ENCODE assay signal across 4 fruit fly cellular contexts in genomic region chr3R:26072477-26072876, dm6.
A peak's percentile ranks its signal among the peaks of the same experiment; 100 is the strongest.
TF ChIP-seq lines count a peak whose summit lies in the region.

No protein-coding gene starts in this region.

- no peak for TF ChIP-seq CTCF in whole organism, embryonic (GFP tag; optimal IDR thresholded peaks at IDR 0.05; lab: Kevin White, UChicago)

TF ChIP-seq in whole organism, embryonic, 481 proteins besides CTCF, POLR2A, EP300 and RAD21 (continues in another document):
- TF ChIP-seq lov (optimal IDR thresholded peaks at IDR 0.05; lab: Kevin White, UChicago) (no peak), lov (GFP tag; IDR thresholded peaks at IDR 0.05; lab: Robert Waterston, UW) (no peak), CG15514 (GFP tag; optimal IDR thresholded peaks at IDR 0.05; lab: Kevin White, UChicago) (no peak), CG11695 (GFP tag; IDR thresholded peaks at IDR 0.05; lab: Robert Waterston, UW) (no peak), CG7839 (tag; optimal IDR thresholded peaks at IDR 0.05; lab: Kevin White, UChicago) (no peak), CG7556 (GFP tag; optimal IDR thresholded peaks at IDR 0.05; lab: Kevin White, UChicago) (no peak), sr (GFP tag; IDR thresholded peaks at IDR 0.05; lab: Robert Waterston, UW) (no peak), Aef1 (GFP tag; IDR thresholded peaks at IDR 0.05; lab: Robert Waterston, UW) (no peak), HmgZ (tag; optimal IDR thresholded peaks at IDR 0.05; lab: Kevin White, UChicago) (no peak), h (optimal IDR thresholded peaks at IDR 0.05; lab: Kevin White, UChicago) (no peak), so (GFP tag; IDR thresholded peaks at IDR 0.05; lab: Robert Waterston, UW) (no peak), CG30403 (GFP tag; optimal IDR thresholded peaks at IDR 0.05; lab: Kevin White, UChicago) (no peak), trh (GFP tag; optimal IDR thresholded peaks at IDR 0.05; lab: Kevin White, UChicago) (no peak), pum (GFP tag; optimal IDR thresholded peaks at IDR 0.05; lab: Kevin White, UChicago) (no peak), al (GFP tag; IDR thresholded peaks at IDR 0.05; lab: Robert Waterston, UW) (no peak), Myb (GFP tag; optimal IDR thresholded peaks at IDR 0.05; lab: Kevin White, UChicago) (no peak), Dbx (GFP tag; IDR thresholded peaks at IDR 0.05; lab: Robert Waterston, UW) (no peak), ttk (GFP tag; IDR thresholded peaks at IDR 0.05; lab: Robert Waterston, UW) (peak; percentile 33; the same call in 1 of the 2 replicates), ranshi (GFP tag; IDR thresholded peaks at IDR 0.05; lab: Robert Waterston, UW) (no peak), ems (GFP tag; optimal IDR thresholded peaks at IDR 0.05; lab: Kevin White, UChicago) (no peak), NfI (GFP tag; optimal IDR thresholded peaks at IDR 0.05; lab: Kevin White, UChicago) (no peak), Fer1 (GFP tag; optimal IDR thresholded peaks at IDR 0.05; lab: Kevin White, UChicago) (no peak), gcm2 (GFP tag; optimal IDR thresholded peaks at IDR 0.05; lab: Kevin White, UChicago) (no peak), CG13296 (GFP tag; optimal IDR thresholded peaks at IDR 0.05; lab: Kevin White, UChicago) (no peak)

TF ChIP-seq in whole organism, prepupa, 60 proteins besides CTCF, POLR2A, EP300 and RAD21 (continues in another document):
- TF ChIP-seq lz (GFP tag; optimal IDR thresholded peaks at IDR 0.05; lab: Kevin White, UChicago) = peak; percentile 78
- 0 out of 2 replicates have a peak, but pooled peaks have one; percentile 15 for TF ChIP-seq CG11294 (GFP tag; IDR thresholded peaks at IDR 0.05; lab: Robert Waterston, UW)
- TF ChIP-seq CG6854 (GFP tag; optimal IDR thresholded peaks at IDR 0.05; lab: Kevin White, UChicago) = peak; percentile 13
- peak; percentile 82 for TF ChIP-seq Sox14 (GFP tag; optimal IDR thresholded peaks at IDR 0.05; lab: Kevin White, UChicago)
- peak; percentile 85 for TF ChIP-seq CG3919 (GFP tag; optimal IDR thresholded peaks at IDR 0.05; lab: Kevin White, UChicago)
- TF ChIP-seq CG11902 (GFP tag; optimal IDR thresholded peaks at IDR 0.05; lab: Kevin White, UChicago) = peak; percentile 63
- peak; percentile 63 for TF ChIP-seq CG8319 (GFP tag; optimal IDR thresholded peaks at IDR 0.05; lab: Kevin White, UChicago)
- TF ChIP-seq CG9139 (GFP tag; optimal IDR thresholded peaks at IDR 0.05; lab: Kevin White, UChicago) = peak; percentile 56
- TF ChIP-seq CG1621 (tag; optimal IDR thresholded peaks at IDR 0.05; lab: Kevin White, UChicago) = peak; percentile 74
- peak; percentile 76 for TF ChIP-seq CG3032 (tag; optimal IDR thresholded peaks at IDR 0.05; lab: Kevin White, UChicago)
- TF ChIP-seq dsx (GFP tag; optimal IDR thresholded peaks at IDR 0.05; lab: Kevin White, UChicago; ENCODE audit: poor library complexity, severe bottlenecking) = peak; percentile 64
- no peak for TF ChIP-seq Eip93F (GFP tag; optimal IDR thresholded peaks at IDR 0.05; lab: Kevin White, UChicago)
- peak; percentile 20 to 72 for TF ChIP-seq salr (GFP tag; optimal IDR thresholded peaks at IDR 0.05; lab: Kevin White, UChicago)
- TF ChIP-seq Sox15 (GFP tag; optimal IDR thresholded peaks at IDR 0.05; lab: Kevin White, UChicago) = peak; percentile 53
- TF ChIP-seq CG32006 (GFP tag; optimal IDR thresholded peaks at IDR 0.05; lab: Kevin White, UChicago) = peak; percentile 85
- TF ChIP-seq net (GFP tag; optimal IDR thresholded peaks at IDR 0.05; lab: Kevin White, UChicago) = peak; percentile 70
- TF ChIP-seq CG10669 (GFP tag; optimal IDR thresholded peaks at IDR 0.05; lab: Kevin White, UChicago) = peak; percentile 75
- TF ChIP-seq CG34406 (GFP tag; optimal IDR thresholded peaks at IDR 0.05; lab: Kevin White, UChicago) = peak; percentile 70
- peak; percentile 31 for TF ChIP-seq fd85E (GFP tag; optimal IDR thresholded peaks at IDR 0.05; lab: Kevin White, UChicago)
- TF ChIP-seq CG10631 (GFP tag; optimal IDR thresholded peaks at IDR 0.05; lab: Kevin White, UChicago) = peak; percentile 76
- TF ChIP-seq achi (GFP tag; optimal IDR thresholded peaks at IDR 0.05; lab: Kevin White, UChicago) = peak; percentile 80
- peak; percentile 31 for TF ChIP-seq Blimp-1 (GFP tag; optimal IDR thresholded peaks at IDR 0.05; lab: Kevin White, UChicago)
- TF ChIP-seq pdm3 (GFP tag; optimal IDR thresholded peaks at IDR 0.05; lab: Kevin White, UChicago) = peak; percentile 78

TF ChIP-seq in whole organism, pupa, 21 proteins besides CTCF, POLR2A, EP300 and RAD21:
- TF ChIP-seq CG9948 (tag; optimal IDR thresholded peaks at IDR 0.05; lab: Kevin White, UChicago) (peak; percentile 79), CG34367 (tag; optimal IDR thresholded peaks at IDR 0.05; lab: Kevin White, UChicago) (peak; percentile 65), CG32121 (GFP tag; IDR thresholded peaks at IDR 0.05; lab: Robert Waterston, UW) (peak; percentile 64), CG15710 (tag; optimal IDR thresholded peaks at IDR 0.05; lab: Kevin White, UChicago) (peak; percentile 76), CG12605 (GFP tag; IDR thresholded peaks at IDR 0.05; lab: Robert Waterston, UW) (peak; percentile 80), CG8301 (tag; optimal IDR thresholded peaks at IDR 0.05; lab: Kevin White, UChicago) (peak; percentile 86), fd96Ca (GFP tag; IDR thresholded peaks at IDR 0.05; lab: Robert Waterston, UW) (peak; percentile 83), D1 (tag; optimal IDR thresholded peaks at IDR 0.05; lab: Kevin White, UChicago) (no peak), CG8159 (tag; optimal IDR thresholded peaks at IDR 0.05; lab: Kevin White, UChicago) (peak; percentile 74), Ets98B (GFP tag; IDR thresholded peaks at IDR 0.05; lab: Robert Waterston, UW) (peak; percentile 85), Pif1A (GFP tag; optimal IDR thresholded peaks at IDR 0.05; lab: Kevin White, UChicago) (peak; percentile 83), CG4496 (GFP tag; IDR thresholded peaks at IDR 0.05; lab: Robert Waterston, UW) (peak; percentile 92), rn (GFP tag; IDR thresholded peaks at IDR 0.05; lab: Robert Waterston, UW) (peak; percentile 59; the same call in 1 of the 2 replicates), Snoo (tag; optimal IDR thresholded peaks at IDR 0.05; lab: Kevin White, UChicago) (peak; percentile 61), Pif1B (GFP tag; optimal IDR thresholded peaks at IDR 0.05; lab: Kevin White, UChicago) (peak; percentile 80), EcR (GFP tag; optimal IDR thresholded peaks at IDR 0.05; lab: Kevin White, UChicago) (no peak), CG17806 (tag; optimal IDR thresholded peaks at IDR 0.05; lab: Kevin White, UChicago) (peak; percentile 82), CG13204 (GFP tag; optimal IDR thresholded peaks at IDR 0.05; lab: Kevin White, UChicago) (peak; percentile 53), CG14655 (GFP tag; optimal IDR thresholded peaks at IDR 0.05; lab: Kevin White, UChicago) (peak; percentile 87), gl (tag; optimal IDR thresholded peaks at IDR 0.05; lab: Kevin White, UChicago) (peak; percentile 64), CG10348 (GFP tag; IDR thresholded peaks at IDR 0.05; lab: Robert Waterston, UW) (no peak)

TF ChIP-seq in whole organism, wandering third instar larva, 38 proteins besides CTCF, POLR2A, EP300 and RAD21:
- peak; percentile 68 for TF ChIP-seq HLH106 (tag; optimal IDR thresholded peaks at IDR 0.05; lab: Kevin White, UChicago)
- peak; percentile 71 for TF ChIP-seq woc (GFP tag; optimal IDR thresholded peaks at IDR 0.05; lab: Kevin White, UChicago)
- TF ChIP-seq pan (optimal IDR thresholded peaks at IDR 0.05; lab: Kevin White, UChicago) = no peak
- TF ChIP-seq GATAd (GFP tag; optimal IDR thresholded peaks at IDR 0.05; lab: Kevin White, UChicago) = no peak
- peak; percentile 72 for TF ChIP-seq OdsH (GFP tag; optimal IDR thresholded peaks at IDR 0.05; lab: Kevin White, UChicago)
- TF ChIP-seq psq (GFP tag; optimal IDR thresholded peaks at IDR 0.05; lab: Kevin White, UChicago) = peak; percentile 56
- peak; percentile 81 for TF ChIP-seq h (GFP tag; optimal IDR thresholded peaks at IDR 0.05; lab: Kevin White, UChicago)
- peak; percentile 36 for TF ChIP-seq dmrt93B (GFP tag; optimal IDR thresholded peaks at IDR 0.05; lab: Kevin White, UChicago)
- TF ChIP-seq Rel (GFP tag; optimal IDR thresholded peaks at IDR 0.05; lab: Kevin White, UChicago) = no peak
- no peak for TF ChIP-seq Rel (tag; optimal IDR thresholded peaks at IDR 0.05; lab: Kevin White, UChicago)
- TF ChIP-seq Hnf4 (GFP tag; optimal IDR thresholded peaks at IDR 0.05; lab: Kevin White, UChicago) = peak; percentile 58
- no peak for TF ChIP-seq Hr78 (GFP tag; optimal IDR thresholded peaks at IDR 0.05; lab: Kevin White, UChicago)
- peak; percentile 58 for TF ChIP-seq sage (GFP tag; optimal IDR thresholded peaks at IDR 0.05; lab: Kevin White, UChicago)
- peak; percentile 73 for TF ChIP-seq rgr (GFP tag; optimal IDR thresholded peaks at IDR 0.05; lab: Kevin White, UChicago)
- TF ChIP-seq ey (GFP tag; optimal IDR thresholded peaks at IDR 0.05; lab: Kevin White, UChicago) = peak; percentile 73
- no peak for TF ChIP-seq CrebA (GFP tag; optimal IDR thresholded peaks at IDR 0.05; lab: Kevin White, UChicago; ENCODE audit: borderline replicate concordance)
- TF ChIP-seq fru (GFP tag; optimal IDR thresholded peaks at IDR 0.05; lab: Kevin White, UChicago) = peak; percentile 79
- peak in 1 of 2 experiments; percentile 87 for TF ChIP-seq foxo (GFP tag; optimal IDR thresholded peaks at IDR 0.05; lab: Kevin White, UChicago)
- TF ChIP-seq Sp1 (GFP tag; optimal IDR thresholded peaks at IDR 0.05; lab: Kevin White, UChicago) = peak; percentile 60
- TF ChIP-seq Abd-B (GFP tag; optimal IDR thresholded peaks at IDR 0.05; lab: Kevin White, UChicago) = no peak
- TF ChIP-seq Jra (GFP tag; optimal IDR thresholded peaks at IDR 0.05; lab: Kevin White, UChicago) = peak; percentile 3
- TF ChIP-seq br (GFP tag; optimal IDR thresholded peaks at IDR 0.05; lab: Kevin White, UChicago) = peak; percentile 77
- no peak for TF ChIP-seq CG9705 (GFP tag; optimal IDR thresholded peaks at IDR 0.05; lab: Kevin White, UChicago)

Comparison
In these comparisons a context has a peak if more than half of its experiments do, and no peak if none do; other contexts are left out.
1. Of the 7 proteins assayed by ChIP-seq in both whole organism, embryonic and whole organism, prepupa: peak only in whole organism, embryonic: none; only in whole organism, prepupa: CG16779, CG6854, Gug, Hr39 and Lpt; in both: Blimp-1 and Sox102F; in neither: 0.